Worm (Caenorhabditis elegans) whole organism, early embryonic: ENCODE results near the gene F09C6.16.

Source experiments
- B0310.2 ChIP-seq: sonication (generic microtip); optimal IDR thresholded peaks from 2 replicates; lab custom pipeline; 2016; ENCODE audit warnings: mild to moderate bottlenecking, missing genetic modification characterization, missing compliant biosample characterization
- F13C5.2 ChIP-seq: sonication (generic microtip); optimal IDR thresholded peaks from 2 replicates; lab custom pipeline; 2017; ENCODE audit warnings: mild to moderate bottlenecking, missing genetic modification characterization, inconsistent platforms, missing compliant biosample characterization
- aly-1 ChIP-seq: sonication (generic microtip); optimal IDR thresholded peaks from 2 replicates; lab custom pipeline; 2016; ENCODE audit warnings: missing genetic modification characterization, missing compliant biosample characterization
- ama-1 ChIP-seq: fragments of 150-350 bp; optimal IDR thresholded peaks from 2 replicates; lab custom pipeline; 2014
- ceh-13 ChIP-seq: fragments of 200-800 bp; sonication (Bioruptor generic); optimal IDR thresholded peaks from 2 replicates; lab custom pipeline; 2018; ENCODE audit warnings: mild to moderate bottlenecking, missing genetic modification characterization, missing compliant biosample characterization
- ceh-36 ChIP-seq: sonication (generic microtip); optimal IDR thresholded peaks from 2 replicates; lab custom pipeline; 2016; ENCODE audit warnings: missing genetic modification characterization, inconsistent platforms, missing compliant biosample characterization
- ets-7 ChIP-seq: sonication (generic microtip); optimal IDR thresholded peaks from 2 replicates; lab custom pipeline; 2016; ENCODE audit warnings: missing genotype, missing genetic modification characterization, missing compliant biosample characterization
- flt-1 ChIP-seq: fragments of 200-800 bp; sonication (Bioruptor generic); IDR thresholded peaks from 2 replicates; pipeline ENCODE4 v1.3.6; 2022; ENCODE audit warnings: missing genetic modification characterization, missing compliant biosample characterization
- hmbx-1 ChIP-seq: sonication (generic microtip); optimal IDR thresholded peaks from 2 replicates; lab custom pipeline; 2016; ENCODE audit warnings: mild to moderate bottlenecking, missing genetic modification characterization, missing compliant biosample characterization
- hmg-4 ChIP-seq: fragments of 200-800 bp; sonication (Bioruptor generic); optimal IDR thresholded peaks from 2 replicates; lab custom pipeline; 2018; ENCODE audit warnings: mild to moderate bottlenecking, missing genetic modification characterization, missing compliant biosample characterization
- hnd-1 ChIP-seq: sonication (generic microtip); optimal IDR thresholded peaks from 2 replicates; lab custom pipeline; 2016; ENCODE audit warnings: missing genetic modification characterization, missing compliant biosample characterization
- pes-1 ChIP-seq: fragments of 200-800 bp; sonication (Bioruptor generic); IDR thresholded peaks from 2 replicates; pipeline ENCODE4 v1.3.6; 2022; ENCODE audit warnings: missing genetic modification reagents, missing genetic modification characterization, missing compliant biosample characterization
- scrt-1 ChIP-seq: fragments of 200-800 bp; sonication (Bioruptor generic); IDR thresholded peaks from 2 replicates; pipeline ENCODE4 v1.3.6; 2022; ENCODE audit warnings: missing genetic modification characterization, missing compliant biosample characterization
- sea-1 ChIP-seq: fragments of 200-800 bp; sonication (Bioruptor generic); conservative IDR thresholded peaks from 2 replicates; pipeline ENCODE4 v1.3.6; 2022; ENCODE audit warnings: missing genetic modification characterization, missing compliant biosample characterization
- tbx-11 ChIP-seq: fragments of 200-800 bp; sonication (Bioruptor generic); IDR thresholded peaks from 2 replicates; pipeline ENCODE4 v1.3.6; 2022; ENCODE audit warnings: missing genetic modification characterization, missing compliant biosample characterization
- tbx-37 ChIP-seq: fragments of 200-800 bp; sonication (Bioruptor generic); conservative IDR thresholded peaks from 2 replicates; pipeline ENCODE4 v1.3.6; 2022; ENCODE audit warnings: missing genetic modification reagents, missing genetic modification characterization, missing compliant biosample characterization
- tra-4 ChIP-seq: sonication (generic microtip); optimal IDR thresholded peaks from 2 replicates; lab custom pipeline; 2017; ENCODE audit warnings: missing genetic modification characterization, missing compliant biosample characterization

Gene F09C6.16

ce11 chrV:16871387-16871786 lies 38.4 kb downstream of the F09C6.16 start, which contains the start of gene thn-4:
TSS of gene thn-4 (minus strand) at chrV:16871487.
- no peak for TF ChIP-seq hmg-4
- TF ChIP-seq pes-1: no peak
- no peak for TF ChIP-seq ceh-13 (GFP tag; lab: Kevin White, UChicago)
- TF ChIP-seq sea-1 (GFP tag; lab: Robert Waterston, UW): no peak
- no peak for TF ChIP-seq ceh-36 (tag; lab: Kevin White, UChicago)
- TF ChIP-seq tra-4 (tag; lab: Kevin White, UChicago): no peak
- no peak for TF ChIP-seq ets-7 (tag; lab: Kevin White, UChicago)
- no peak for TF ChIP-seq aly-1 (tag; lab: Kevin White, UChicago)
- no peak for TF ChIP-seq hmbx-1 (tag; lab: Kevin White, UChicago)
- no peak for TF ChIP-seq B0310.2 (tag; lab: Kevin White, UChicago)
- TF ChIP-seq hnd-1 (tag; lab: Kevin White, UChicago): no peak
- TF ChIP-seq tbx-37 (GFP tag; lab: Robert Waterston, UW): no peak
- no peak for TF ChIP-seq scrt-1 (GFP tag; lab: Robert Waterston, UW)
- no peak for TF ChIP-seq F13C5.2 (tag; lab: Kevin White, UChicago)
- TF ChIP-seq ama-1 (lab: Kevin White, UChicago): no peak
- no peak for TF ChIP-seq flt-1 (GFP tag; lab: Robert Waterston, UW)
- TF ChIP-seq tbx-11: no peak

- no peak for TF ChIP-seq tbx-11
- TF ChIP-seq B0310.2 (tag; lab: Kevin White, UChicago): no peak
Measured at ce11 chrV:16869740-16870139, 40.0 kb downstream of the F09C6.16 start, which contains the start of gene clec-33. TSS of gene clec-33 (minus strand) at chrV:16869840.

- TF ChIP-seq pes-1: no peak
Measured at ce11 chrV:16865404-16865803, 44.4 kb downstream of the F09C6.16 start, which contains the start of gene clec-28. TSS of gene clec-28 (plus strand) at chrV:16865704.

- TF ChIP-seq flt-1 (GFP tag; lab: Robert Waterston, UW) (no peak), hmbx-1 (tag; lab: Kevin White, UChicago) (no peak), ceh-13 (GFP tag; lab: Kevin White, UChicago) (no peak), B0310.2 (tag; lab: Kevin White, UChicago) (no peak), hnd-1 (tag; lab: Kevin White, UChicago) (no peak), hmg-4 (no peak), tbx-37 (GFP tag; lab: Robert Waterston, UW) (no peak), aly-1 (tag; lab: Kevin White, UChicago) (no peak), tra-4 (tag; lab: Kevin White, UChicago) (no peak), ceh-36 (tag; lab: Kevin White, UChicago) (no peak), tbx-11 (no peak), pes-1 (no peak)
Measured at ce11 chrV:16861719-16862118, 48.1 kb downstream of the F09C6.16 start, which contains the start of the genes clec-32 and clec-24. TSS of gene clec-32 (minus strand) at chrV:16861819. TSS of gene clec-24 (plus strand) at chrV:16862012.

- no peak for TF ChIP-seq ama-1 (lab: Kevin White, UChicago)
- no peak for TF ChIP-seq flt-1 (GFP tag; lab: Robert Waterston, UW)
- TF ChIP-seq ets-7 (tag; lab: Kevin White, UChicago): no peak
- no peak for TF ChIP-seq tra-4 (tag; lab: Kevin White, UChicago)
- TF ChIP-seq B0310.2 (tag; lab: Kevin White, UChicago): no peak
- no peak for TF ChIP-seq pes-1
- no peak for TF ChIP-seq scrt-1 (GFP tag; lab: Robert Waterston, UW)
- TF ChIP-seq sea-1 (GFP tag; lab: Robert Waterston, UW): no peak
- TF ChIP-seq hnd-1 (tag; lab: Kevin White, UChicago): no peak
- TF ChIP-seq ceh-13 (GFP tag; lab: Kevin White, UChicago): no peak
- TF ChIP-seq tbx-11: no peak
- TF ChIP-seq hmg-4: no peak
- no peak for TF ChIP-seq aly-1 (tag; lab: Kevin White, UChicago)
- TF ChIP-seq F13C5.2 (tag; lab: Kevin White, UChicago): no peak
- no peak for TF ChIP-seq hmbx-1 (tag; lab: Kevin White, UChicago)
- TF ChIP-seq ceh-36 (tag; lab: Kevin White, UChicago): no peak
- TF ChIP-seq tbx-37 (GFP tag; lab: Robert Waterston, UW): no peak
Measured at ce11 chrV:16857977-16858479, 51.7 kb downstream of the F09C6.16 start, which contains the start of the genes clec-31 and clec-22. TSS of gene clec-31 (minus strand) at chrV:16858077. TSS of gene clec-22 (plus strand) at chrV:16858429.
